Worm (Caenorhabditis elegans) whole organism, L2 larva: ENCODE data around the gene fat-7.

Experiments used
- ceh-82 ChIP-seq: fragments of 150-350 bp; optimal IDR thresholded peaks from 2 replicates; lab custom pipeline; 2014; ENCODE audit warnings: missing biosample characterization, missing genetic modification characterization
- dmd-4 ChIP-seq: sonication (generic microtip); optimal IDR thresholded peaks from 2 replicates; lab custom pipeline; 2017; ENCODE audit warnings: missing biosample characterization, missing genetic modification characterization
- egl-27 ChIP-seq: sonication (generic microtip); optimal IDR thresholded peaks from 3 replicates; lab custom pipeline; 2017; ENCODE audit warnings: missing biosample characterization, missing genetic modification reagents, missing genetic modification characterization
- nhr-23 ChIP-seq: fragments of 150-350 bp; optimal IDR thresholded peaks from 2 replicates; lab custom pipeline; 2014; ENCODE audit warnings: missing biosample characterization, missing genetic modification reagents, missing genetic modification characterization
- nhr-6 ChIP-seq: fragments of 150-350 bp; optimal IDR thresholded peaks from 2 replicates; lab custom pipeline; 2014; ENCODE audit warnings: missing biosample characterization, missing genetic modification characterization

DNA sequence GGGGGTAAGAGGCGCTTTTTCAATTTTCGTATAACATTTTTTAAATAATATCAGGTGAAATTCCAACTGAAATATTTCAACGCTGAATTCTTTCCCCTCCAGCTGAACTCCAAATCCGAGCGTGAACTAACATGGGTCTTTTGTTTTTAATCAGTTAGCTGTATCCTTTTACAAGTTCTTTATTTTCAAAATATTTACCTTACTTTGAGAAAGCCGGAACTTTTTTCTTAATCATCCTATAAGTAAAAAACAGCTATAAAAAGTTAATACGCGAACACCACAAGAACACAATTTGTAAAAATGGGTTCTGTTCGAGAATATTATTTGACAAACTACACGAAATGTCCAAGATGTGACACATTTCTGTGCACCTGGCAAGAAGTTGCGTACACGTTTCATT, 11.3 kb upstream of the fat-7 start, which contains the start of gene srh-83:
- TF ChIP-seq nhr-23: no peak
- no peak for TF ChIP-seq egl-27 (tag; lab: Kevin White, UChicago)
- no peak for TF ChIP-seq ceh-82 (tag; lab: Kevin White, UChicago)
- TF ChIP-seq nhr-6 (tag; lab: Kevin White, UChicago): no peak
- no peak for TF ChIP-seq dmd-4
